Fruit fly (Drosophila melanogaster): ENCODE measurements around the gene CG44271.

The CG44271 gene

dm6 chr2L:6747814-6748213, at the start of gene CG44271:
CG44271 (minus strand) TSS chr2L:6747914.
- TF ChIP-seq cic (GFP tag; optimal IDR thresholded peaks at IDR 0.05), result no peak
- TF ChIP-seq tj (GFP tag; optimal IDR thresholded peaks at IDR 0.05), result no peak
- TF ChIP-seq Hr96 (GFP tag; optimal IDR thresholded peaks at IDR 0.05), result no peak
- no peak for TF ChIP-seq Crg-1 (GFP tag; optimal IDR thresholded peaks at IDR 0.05)
- no peak for TF ChIP-seq CG12768 (GFP tag; optimal IDR thresholded peaks at IDR 0.05)
- TF ChIP-seq CG14711 (tag; optimal IDR thresholded peaks at IDR 0.05), result no peak
- no peak for TF ChIP-seq Clk (GFP tag; optimal IDR thresholded peaks at IDR 0.05)
- TF ChIP-seq bab1 (GFP tag; optimal IDR thresholded peaks at IDR 0.05), result no peak
- TF ChIP-seq CG5204 (GFP tag; optimal IDR thresholded peaks at IDR 0.05), result no peak
- TF ChIP-seq pad (GFP tag; optimal IDR thresholded peaks at IDR 0.05), result no peak
- no peak for TF ChIP-seq Mnt (GFP tag; optimal IDR thresholded peaks at IDR 0.05)
- TF ChIP-seq CG1620 (GFP tag; optimal IDR thresholded peaks at IDR 0.05), result no peak
- TF ChIP-seq toe (GFP tag; optimal IDR thresholded peaks at IDR 0.05), result no peak

- TF ChIP-seq CG33017 (tag; optimal IDR thresholded peaks at IDR 0.05) (no peak), CG14711 (tag; optimal IDR thresholded peaks at IDR 0.05) (no peak), tj (GFP tag; optimal IDR thresholded peaks at IDR 0.05) (no peak), Crg-1 (GFP tag; optimal IDR thresholded peaks at IDR 0.05) (no peak), pad (GFP tag; optimal IDR thresholded peaks at IDR 0.05) (peak; percentile 19), CG1620 (GFP tag; optimal IDR thresholded peaks at IDR 0.05) (peak; percentile 56), Mnt (GFP tag; optimal IDR thresholded peaks at IDR 0.05) (no peak), toe (GFP tag; optimal IDR thresholded peaks at IDR 0.05) (peak; percentile 30), bab1 (GFP tag; optimal IDR thresholded peaks at IDR 0.05) (peak; percentile 16), CG7045 (GFP tag; optimal IDR thresholded peaks at IDR 0.05) (no peak), CG7101 (tag; optimal IDR thresholded peaks at IDR 0.05) (peak; percentile 30), cic (GFP tag; optimal IDR thresholded peaks at IDR 0.05) (no peak), ovo (GFP tag; optimal IDR thresholded peaks at IDR 0.05) (peak; percentile 30), kay (GFP tag; ENCODE audit: borderline replicate concordance) (no peak)
These were observed 49.7 kb upstream of the CG44271 start for dm6 chr2L:6797408-6797807.

- TF ChIP-seq toe (GFP tag; optimal IDR thresholded peaks at IDR 0.05), result no peak
- TF ChIP-seq kay (GFP tag; ENCODE audit: borderline replicate concordance), result peak; percentile 46
- TF ChIP-seq Mnt (GFP tag; optimal IDR thresholded peaks at IDR 0.05), result no peak
These were observed 47.3 kb upstream of the CG44271 start for dm6 chr2L:6794956-6795522.

- no peak for TF ChIP-seq Hr96 (GFP tag; optimal IDR thresholded peaks at IDR 0.05)
- TF ChIP-seq CG14711 (tag; optimal IDR thresholded peaks at IDR 0.05), result no peak
- TF ChIP-seq pad (GFP tag; optimal IDR thresholded peaks at IDR 0.05), result no peak
- TF ChIP-seq bab1 (GFP tag; optimal IDR thresholded peaks at IDR 0.05), result peak; percentile 30
These were observed 46.7 kb upstream of the CG44271 start for dm6 chr2L:6794418-6794793.

dm6 chr2L:6793763-6794417, 46.2 kb upstream of the CG44271 start:
- TF ChIP-seq cic (GFP tag; optimal IDR thresholded peaks at IDR 0.05) (no peak), CG12768 (GFP tag; optimal IDR thresholded peaks at IDR 0.05) (no peak), CG7101 (tag; optimal IDR thresholded peaks at IDR 0.05) (no peak), toe (GFP tag; optimal IDR thresholded peaks at IDR 0.05) (no peak), pad (GFP tag; optimal IDR thresholded peaks at IDR 0.05) (no peak), bab1 (GFP tag; optimal IDR thresholded peaks at IDR 0.05) (no peak), Hr96 (GFP tag; optimal IDR thresholded peaks at IDR 0.05) (no peak), cnc (optimal IDR thresholded peaks at IDR 0.05) (no peak), CG5204 (GFP tag; optimal IDR thresholded peaks at IDR 0.05) (no peak), kay (GFP tag; ENCODE audit: borderline replicate concordance) (no peak), Clk (GFP tag; optimal IDR thresholded peaks at IDR 0.05) (no peak), Crg-1 (GFP tag; optimal IDR thresholded peaks at IDR 0.05) (no peak), tj (GFP tag; optimal IDR thresholded peaks at IDR 0.05) (no peak), CG33017 (tag; optimal IDR thresholded peaks at IDR 0.05) (no peak), CG11617 (GFP tag; optimal IDR thresholded peaks at IDR 0.05) (no peak), CG7045 (GFP tag; optimal IDR thresholded peaks at IDR 0.05) (no peak), ovo (GFP tag; optimal IDR thresholded peaks at IDR 0.05) (no peak), CG14711 (tag; optimal IDR thresholded peaks at IDR 0.05) (no peak), CG1620 (GFP tag; optimal IDR thresholded peaks at IDR 0.05) (no peak), Mnt (GFP tag; optimal IDR thresholded peaks at IDR 0.05) (no peak)

- TF ChIP-seq CG12768 (GFP tag; optimal IDR thresholded peaks at IDR 0.05) (peak; percentile 11), cic (GFP tag; optimal IDR thresholded peaks at IDR 0.05) (peak; percentile 6), CG1620 (GFP tag; optimal IDR thresholded peaks at IDR 0.05) (no peak), tj (GFP tag; optimal IDR thresholded peaks at IDR 0.05) (no peak), kay (GFP tag; ENCODE audit: borderline replicate concordance) (peak; percentile 79)
These were observed 44.2 kb upstream of the CG44271 start for dm6 chr2L:6791845-6792443.

dm6 chr2L:6789358-6789757, 41.6 kb upstream of the CG44271 start:
- peak; percentile 80 for TF ChIP-seq cic (GFP tag; optimal IDR thresholded peaks at IDR 0.05)
- no peak for TF ChIP-seq tj (GFP tag; optimal IDR thresholded peaks at IDR 0.05)
- TF ChIP-seq bab1 (GFP tag; optimal IDR thresholded peaks at IDR 0.05), result no peak
- no peak for TF ChIP-seq CG14711 (tag; optimal IDR thresholded peaks at IDR 0.05)
- TF ChIP-seq kay (GFP tag; ENCODE audit: borderline replicate concordance), result peak; percentile 94
- no peak for TF ChIP-seq toe (GFP tag; optimal IDR thresholded peaks at IDR 0.05)
- TF ChIP-seq pad (GFP tag; optimal IDR thresholded peaks at IDR 0.05), result no peak
- TF ChIP-seq Hr96 (GFP tag; optimal IDR thresholded peaks at IDR 0.05), result no peak
- TF ChIP-seq CG7045 (GFP tag; optimal IDR thresholded peaks at IDR 0.05), result peak; percentile 5
- no peak for TF ChIP-seq Crg-1 (GFP tag; optimal IDR thresholded peaks at IDR 0.05)
- no peak for TF ChIP-seq CG1620 (GFP tag; optimal IDR thresholded peaks at IDR 0.05)
- no peak for TF ChIP-seq Mnt (GFP tag; optimal IDR thresholded peaks at IDR 0.05)
- TF ChIP-seq CG33017 (tag; optimal IDR thresholded peaks at IDR 0.05), result peak; percentile 31
- no peak for TF ChIP-seq CG7101 (tag; optimal IDR thresholded peaks at IDR 0.05)
- no peak for TF ChIP-seq ovo (GFP tag; optimal IDR thresholded peaks at IDR 0.05)
- TF ChIP-seq CG12768 (GFP tag; optimal IDR thresholded peaks at IDR 0.05), result peak; percentile 48
- no peak for TF ChIP-seq CG11617 (GFP tag; optimal IDR thresholded peaks at IDR 0.05)
- no peak for TF ChIP-seq cnc (optimal IDR thresholded peaks at IDR 0.05)
- peak; percentile 23 for TF ChIP-seq CG5204 (GFP tag; optimal IDR thresholded peaks at IDR 0.05)
- TF ChIP-seq Clk (GFP tag; optimal IDR thresholded peaks at IDR 0.05), result no peak

Data from whole organism, adult.